4 worm cellular contexts compared by ENCODE assay signal in the genomic region with DNA sequence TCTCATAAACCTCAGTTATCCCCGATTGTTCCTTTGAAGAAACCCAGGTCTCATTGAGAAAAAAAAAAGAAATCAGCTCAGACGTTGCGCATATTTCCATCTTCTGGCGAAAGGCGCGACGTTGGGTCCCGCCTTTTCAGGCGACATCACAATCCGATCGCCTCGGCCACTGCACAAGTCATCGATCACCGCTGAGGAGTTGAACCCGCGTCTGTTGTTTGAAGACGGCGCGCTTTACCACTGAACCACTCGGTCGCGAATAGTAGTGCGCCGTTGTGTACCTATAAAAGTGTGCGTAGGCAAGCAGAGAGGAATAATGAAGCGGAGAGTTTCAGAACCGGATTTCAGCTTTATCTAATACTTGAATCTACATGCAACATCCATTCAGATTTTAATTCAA.
TF ChIP-seq lines count a peak whose summit lies in the region.

A gene (plus strand): TSS at position 394 of the 400 bp plus-strand sequence.

TF ChIP-seq in whole organism, L2 larva, 48 proteins besides CTCF, POLR2A, EP300 and RAD21 (continued from another document):
- peak; percentile 81 for TF ChIP-seq nhr-21 (tag; optimal IDR thresholded peaks at IDR 0.05; lab: Kevin White, UChicago)
- peak; percentile 80 for TF ChIP-seq sma-3 (GFP tag; optimal IDR thresholded peaks at IDR 0.05; lab: Kevin White, UChicago)
- TF ChIP-seq unc-62 (GFP tag; optimal IDR thresholded peaks at IDR 0.05; lab: Kevin White, UChicago) = no peak
- TF ChIP-seq nhr-10 (tag; optimal IDR thresholded peaks at IDR 0.05; lab: Kevin White, UChicago) = no peak
- TF ChIP-seq nhr-11 (tag; optimal IDR thresholded peaks at IDR 0.05; lab: Kevin White, UChicago) = no peak
- TF ChIP-seq ZK546.5 (tag; optimal IDR thresholded peaks at IDR 0.05; lab: Kevin White, UChicago) = no peak
- TF ChIP-seq nhr-237 (tag; optimal IDR thresholded peaks at IDR 0.05; lab: Kevin White, UChicago) = no peak
- TF ChIP-seq lin-39 (tag; optimal IDR thresholded peaks at IDR 0.05; lab: Kevin White, UChicago) = no peak
- peak; percentile 83 for TF ChIP-seq sma-9 (GFP tag; optimal IDR thresholded peaks at IDR 0.05; lab: Kevin White, UChicago)
- TF ChIP-seq sma-9 (tag; optimal IDR thresholded peaks at IDR 0.05; lab: Kevin White, UChicago) = no peak
- peak; percentile 2 for TF ChIP-seq mab-5 (tag; optimal IDR thresholded peaks at IDR 0.05; lab: Kevin White, UChicago)
- TF ChIP-seq elt-3 (tag; optimal IDR thresholded peaks at IDR 0.05; lab: Kevin White, UChicago) = no peak
- peak; percentile 55 for TF ChIP-seq snpc-4 (tag; optimal IDR thresholded peaks at IDR 0.05; lab: Kevin White, UChicago)
- TF ChIP-seq nhr-6 (tag; optimal IDR thresholded peaks at IDR 0.05; lab: Kevin White, UChicago) = no peak
- peak; percentile 76 for TF ChIP-seq gmeb-1 (tag; optimal IDR thresholded peaks at IDR 0.05; lab: Kevin White, UChicago)
- no peak for TF ChIP-seq dmd-4 (tag; optimal IDR thresholded peaks at IDR 0.05; lab: Kevin White, UChicago)
- peak; percentile 73 for TF ChIP-seq unc-55 (GFP tag; optimal IDR thresholded peaks at IDR 0.05; lab: Kevin White, UChicago)
- no peak for TF ChIP-seq nhr-23 (tag; optimal IDR thresholded peaks at IDR 0.05; lab: Kevin White, UChicago)
- TF ChIP-seq ceh-82 (tag; optimal IDR thresholded peaks at IDR 0.05; lab: Kevin White, UChicago) = no peak
- peak; percentile 56 for TF ChIP-seq egl-27 (tag; optimal IDR thresholded peaks at IDR 0.05; lab: Kevin White, UChicago)
- peak; percentile 76 for TF ChIP-seq lin-13 (GFP tag; optimal IDR thresholded peaks at IDR 0.05; lab: Kevin White, UChicago)
- no peak for TF ChIP-seq aly-2 (tag; optimal IDR thresholded peaks at IDR 0.05; lab: Kevin White, UChicago)
- no peak for TF ChIP-seq skn-1 (tag; optimal IDR thresholded peaks at IDR 0.05; lab: Kevin White, UChicago)
- TF ChIP-seq Y55F3AM.14 (GFP tag; optimal IDR thresholded peaks at IDR 0.05; lab: Kevin White, UChicago) = peak; percentile 77
- no peak for TF ChIP-seq nhr-12 (tag; optimal IDR thresholded peaks at IDR 0.05; lab: Kevin White, UChicago)
- TF ChIP-seq zag-1 (tag; optimal IDR thresholded peaks at IDR 0.05; lab: Kevin White, UChicago) = no peak
- TF ChIP-seq fos-1 (tag; optimal IDR thresholded peaks at IDR 0.05; lab: Kevin White, UChicago) = peak; percentile 67

TF ChIP-seq in whole organism, L4 larva, 104 proteins besides CTCF, POLR2A, EP300 and RAD21 (continued from another document and continues in another):
- TF ChIP-seq vab-7 (GFP tag; IDR thresholded peaks at IDR 0.05; lab: Robert Waterston, UW) = peak; percentile 98
- peak; percentile 99 for TF ChIP-seq egl-43 (GFP tag; IDR thresholded peaks at IDR 0.05; lab: Robert Waterston, UW)
- no peak for TF ChIP-seq ceh-82 (tag; optimal IDR thresholded peaks at IDR 0.05; lab: Kevin White, UChicago)
- TF ChIP-seq dpl-1 (GFP tag; optimal IDR thresholded peaks at IDR 0.05; lab: Kevin White, UChicago) = peak; percentile 68
- peak; percentile 88 to 98 for TF ChIP-seq daf-16 (GFP tag; optimal IDR thresholded peaks at IDR 0.05; lab: Kevin White, UChicago)
- TF ChIP-seq daf-16 (tag; optimal IDR thresholded peaks at IDR 0.05; lab: Kevin White, UChicago) = peak; percentile 84
- TF ChIP-seq nhr-111 (GFP tag; optimal IDR thresholded peaks at IDR 0.05; lab: Kevin White, UChicago) = peak; percentile 98
- TF ChIP-seq zfp-2 (tag; optimal IDR thresholded peaks at IDR 0.05; lab: Kevin White, UChicago) = peak; percentile 66
- peak; percentile 92 for TF ChIP-seq nhr-41 (GFP tag; IDR thresholded peaks at IDR 0.05; lab: Robert Waterston, UW)
- no peak for TF ChIP-seq nhr-76 (tag; optimal IDR thresholded peaks at IDR 0.05; lab: Kevin White, UChicago)
- no peak for TF ChIP-seq nhr-237 (tag; optimal IDR thresholded peaks at IDR 0.05; lab: Kevin White, UChicago)
- TF ChIP-seq snpc-4 (tag; optimal IDR thresholded peaks at IDR 0.05; lab: Kevin White, UChicago) = no peak
- TF ChIP-seq aly-2 (tag; optimal IDR thresholded peaks at IDR 0.05; lab: Kevin White, UChicago) = peak; percentile 92
- TF ChIP-seq sdz-12 (GFP tag; optimal IDR thresholded peaks at IDR 0.05; lab: Kevin White, UChicago) = peak; percentile 91
- TF ChIP-seq lsy-2 (tag; optimal IDR thresholded peaks at IDR 0.05; lab: Kevin White, UChicago) = peak in 1 of 2 experiments; percentile 79
- peak; percentile 84 for TF ChIP-seq duxl-1 (tag; optimal IDR thresholded peaks at IDR 0.05; lab: Kevin White, UChicago; ENCODE audit: poor library complexity)
- TF ChIP-seq mdl-1 (tag; optimal IDR thresholded peaks at IDR 0.05; lab: Kevin White, UChicago) = no peak
- TF ChIP-seq ceh-28 (tag; optimal IDR thresholded peaks at IDR 0.05; lab: Kevin White, UChicago) = no peak
- TF ChIP-seq unc-39 (tag; optimal IDR thresholded peaks at IDR 0.05; lab: Kevin White, UChicago) = no peak
- no peak for TF ChIP-seq egl-27 (tag; optimal IDR thresholded peaks at IDR 0.05; lab: Kevin White, UChicago)
- TF ChIP-seq T26A8.4 (GFP tag; IDR thresholded peaks at IDR 0.05; lab: Robert Waterston, UW) = peak; percentile 94
- no peak for TF ChIP-seq ztf-11 (tag; optimal IDR thresholded peaks at IDR 0.05; lab: Kevin White, UChicago)
- TF ChIP-seq zip-11 (GFP tag; IDR thresholded peaks at IDR 0.05; lab: Robert Waterston, UW) = peak; percentile 88
- TF ChIP-seq dmd-9 (GFP tag; IDR thresholded peaks at IDR 0.05; lab: Robert Waterston, UW) = peak; percentile 87
- TF ChIP-seq T20F7.1 (GFP tag; optimal IDR thresholded peaks at IDR 0.05; lab: Kevin White, UChicago) = peak; percentile 77
- no peak for TF ChIP-seq ces-1 (GFP tag; optimal IDR thresholded peaks at IDR 0.05; lab: Kevin White, UChicago)
- peak; percentile 93 for TF ChIP-seq php-3 (GFP tag; IDR thresholded peaks at IDR 0.05; lab: Robert Waterston, UW)
- TF ChIP-seq nhr-48 (tag; optimal IDR thresholded peaks at IDR 0.05; lab: Kevin White, UChicago) = peak; percentile 83
- peak; percentile 97 for TF ChIP-seq arid-1 (GFP tag; conservative IDR thresholded peaks at IDR 0.05; lab: Robert Waterston, UW)
- no peak for TF ChIP-seq skn-1 (tag; optimal IDR thresholded peaks at IDR 0.05; lab: Kevin White, UChicago)
- TF ChIP-seq fos-1 (tag; optimal IDR thresholded peaks at IDR 0.05; lab: Kevin White, UChicago) = no peak
- TF ChIP-seq lim-7 (GFP tag; IDR thresholded peaks at IDR 0.05; lab: Robert Waterston, UW) = peak; percentile 98
- peak; percentile 96 for TF ChIP-seq F49E8.2 (tag; optimal IDR thresholded peaks at IDR 0.05; lab: Kevin White, UChicago; ENCODE audit: borderline replicate concordance)
- TF ChIP-seq pqm-1 (tag; optimal IDR thresholded peaks at IDR 0.05; lab: Kevin White, UChicago) = peak; percentile 7
- TF ChIP-seq Y75B8A.6 (GFP tag; IDR thresholded peaks at IDR 0.05; lab: Robert Waterston, UW) = peak; percentile 83; the same call in 1 of the 2 replicates

TF ChIP-seq in whole organism, late embryonic, 69 proteins besides CTCF, POLR2A, EP300 and RAD21 (continued from another document and continues in another):
- TF ChIP-seq unc-3 (GFP tag; conservative IDR thresholded peaks at IDR 0.05; lab: Robert Waterston, UW) = peak; percentile 54; the same call in 1 of the 2 replicates
- peak; percentile 71 for TF ChIP-seq unc-3 (tag; optimal IDR thresholded peaks at IDR 0.05; lab: Kevin White, UChicago)
- no peak for TF ChIP-seq ama-1 (optimal IDR thresholded peaks at IDR 0.05; lab: Kevin White, UChicago)
- TF ChIP-seq hlh-8 (tag; optimal IDR thresholded peaks at IDR 0.05; lab: Kevin White, UChicago) = peak; percentile 84
- TF ChIP-seq nhr-11 (tag; optimal IDR thresholded peaks at IDR 0.05; lab: Kevin White, UChicago) = no peak
- peak; percentile 87 for TF ChIP-seq dve-1 (tag; optimal IDR thresholded peaks at IDR 0.05; lab: Kevin White, UChicago)
- TF ChIP-seq nfya-1 (tag; optimal IDR thresholded peaks at IDR 0.05; lab: Kevin White, UChicago) = peak; percentile 70
- peak; percentile 74 for TF ChIP-seq npax-4 (tag; optimal IDR thresholded peaks at IDR 0.05; lab: Kevin White, UChicago)
- TF ChIP-seq zip-5 (tag; optimal IDR thresholded peaks at IDR 0.05; lab: Kevin White, UChicago) = peak; percentile 50
- TF ChIP-seq elt-4 (tag; optimal IDR thresholded peaks at IDR 0.05; lab: Kevin White, UChicago) = peak; percentile 82
- peak; percentile 84 for TF ChIP-seq ceh-24 (tag; optimal IDR thresholded peaks at IDR 0.05; lab: Kevin White, UChicago)
- peak; percentile 59 for TF ChIP-seq tbx-7 (tag; optimal IDR thresholded peaks at IDR 0.05; lab: Kevin White, UChicago)
- peak; percentile 67 for TF ChIP-seq hlh-30 (tag; optimal IDR thresholded peaks at IDR 0.05; lab: Kevin White, UChicago; ENCODE audit: insufficient read depth)
- peak; percentile 84 for TF ChIP-seq pqm-1 (tag; optimal IDR thresholded peaks at IDR 0.05; lab: Kevin White, UChicago)
- TF ChIP-seq nhr-232 (tag; optimal IDR thresholded peaks at IDR 0.05; lab: Kevin White, UChicago) = peak; percentile 84
- TF ChIP-seq hlh-13 (GFP tag; optimal IDR thresholded peaks at IDR 0.05; lab: Kevin White, UChicago) = peak; percentile 75
- TF ChIP-seq pha-4 (tag; optimal IDR thresholded peaks at IDR 0.05; lab: Kevin White, UChicago) = no peak
- TF ChIP-seq ceh-14 (tag; optimal IDR thresholded peaks at IDR 0.05; lab: Kevin White, UChicago) = peak; percentile 93
- TF ChIP-seq ceh-34 (tag; optimal IDR thresholded peaks at IDR 0.05; lab: Kevin White, UChicago) = peak; percentile 88
- TF ChIP-seq mec-3 (tag; optimal IDR thresholded peaks at IDR 0.05; lab: Kevin White, UChicago; ENCODE audit: borderline replicate concordance) = peak; percentile 26
- TF ChIP-seq ceh-22 (tag; optimal IDR thresholded peaks at IDR 0.05; lab: Kevin White, UChicago) = no peak
- TF ChIP-seq sox-4 (tag; optimal IDR thresholded peaks at IDR 0.05; lab: Kevin White, UChicago) = peak; percentile 87
- peak; percentile 71 for TF ChIP-seq ahr-1 (tag; optimal IDR thresholded peaks at IDR 0.05; lab: Kevin White, UChicago)
- peak; percentile 87 for TF ChIP-seq eyg-1 (tag; optimal IDR thresholded peaks at IDR 0.05; lab: Kevin White, UChicago)
- TF ChIP-seq dmd-4 (tag; optimal IDR thresholded peaks at IDR 0.05; lab: Kevin White, UChicago; ENCODE audit: borderline replicate concordance) = peak; percentile 86
- no peak for TF ChIP-seq fkh-10 (GFP tag; optimal IDR thresholded peaks at IDR 0.05; lab: Kevin White, UChicago)
- TF ChIP-seq lin-11 (tag; optimal IDR thresholded peaks at IDR 0.05; lab: Kevin White, UChicago) = peak; percentile 81
- peak; percentile 93 for TF ChIP-seq elt-2 (tag; optimal IDR thresholded peaks at IDR 0.05; lab: Kevin White, UChicago)
- TF ChIP-seq C08G9.2 (tag; optimal IDR thresholded peaks at IDR 0.05; lab: Kevin White, UChicago) = peak; percentile 82
- TF ChIP-seq T23F11.4 (GFP tag; optimal IDR thresholded peaks at IDR 0.05; lab: Kevin White, UChicago) = peak; percentile 89
- no peak for TF ChIP-seq unc-42 (tag; optimal IDR thresholded peaks at IDR 0.05; lab: Kevin White, UChicago)
- peak; percentile 77 for TF ChIP-seq K09A11.1 (tag; optimal IDR thresholded peaks at IDR 0.05; lab: Kevin White, UChicago; ENCODE audit: insufficient read depth)
- peak; percentile 76 for TF ChIP-seq rnt-1 (tag; optimal IDR thresholded peaks at IDR 0.05; lab: Kevin White, UChicago)
- TF ChIP-seq hlh-6 (tag; optimal IDR thresholded peaks at IDR 0.05; lab: Kevin White, UChicago) = peak; percentile 92
- TF ChIP-seq ets-4 (tag; optimal IDR thresholded peaks at IDR 0.05; lab: Kevin White, UChicago) = peak; percentile 69
- peak; percentile 90 for TF ChIP-seq pha-2 (tag; optimal IDR thresholded peaks at IDR 0.05; lab: Kevin White, UChicago)

TF ChIP-seq in whole organism, mixed stage, embryonic, 35 proteins besides CTCF, POLR2A, EP300 and RAD21 (continued from another document):
- TF ChIP-seq lsy-2 (tag; optimal IDR thresholded peaks at IDR 0.05; lab: Kevin White, UChicago) (peak; percentile 52), mab-5 (tag; optimal IDR thresholded peaks at IDR 0.05; lab: Kevin White, UChicago) (peak; percentile 26), nhr-12 (tag; optimal IDR thresholded peaks at IDR 0.05; lab: Kevin White, UChicago) (no peak), ztf-11 (tag; optimal IDR thresholded peaks at IDR 0.05; lab: Kevin White, UChicago) (peak; percentile 1), nhr-76 (tag; optimal IDR thresholded peaks at IDR 0.05; lab: Kevin White, UChicago) (no peak), lin-32 (GFP tag; optimal IDR thresholded peaks at IDR 0.05; lab: Kevin White, UChicago) (peak; percentile 83), unc-62 (GFP tag; optimal IDR thresholded peaks at IDR 0.05; lab: Kevin White, UChicago) (peak; percentile 24), lin-13 (tag; optimal IDR thresholded peaks at IDR 0.05; lab: Kevin White, UChicago) (peak; percentile 61)
TF ChIP-seq in whole organism, mixed stage, embryonic: peak in this region for 22.
